Worm (Caenorhabditis elegans): ENCODE results near the gene ascc-1.
A peak's percentile ranks its signal among the peaks of the same experiment; 100 is the strongest.

Gene ascc-1

ce11 chrII:55204-55603 lies 2.3 kb upstream of the ascc-1 start, which contains the start of gene tre-5:
TSS of gene tre-5 (minus strand) at chrII:55304.
- TF ChIP-seq hmbx-1 (tag; optimal IDR thresholded peaks at IDR 0.05) (no peak), ceh-36 (tag; optimal IDR thresholded peaks at IDR 0.05) (no peak), hmg-4 (GFP tag; optimal IDR thresholded peaks at IDR 0.05) (no peak)

- TF ChIP-seq F13C5.2 (tag; optimal IDR thresholded peaks at IDR 0.05) = no peak
- no peak for TF ChIP-seq ceh-36 (tag; optimal IDR thresholded peaks at IDR 0.05)
These were observed 403 bp downstream of the ascc-1 start for ce11 chrII:57873-58272.

- TF ChIP-seq pes-1 (GFP tag; IDR thresholded peaks at IDR 0.05) (no peak), ceh-13 (GFP tag; optimal IDR thresholded peaks at IDR 0.05) (no peak), hnd-1 (tag; optimal IDR thresholded peaks at IDR 0.05) (no peak), scrt-1 (GFP tag; IDR thresholded peaks at IDR 0.05) (no peak), aly-1 (tag; optimal IDR thresholded peaks at IDR 0.05) (no peak), B0310.2 (tag; optimal IDR thresholded peaks at IDR 0.05) (no peak), flt-1 (GFP tag; IDR thresholded peaks at IDR 0.05) (no peak), sea-1 (GFP tag; conservative IDR thresholded peaks at IDR 0.05) (no peak), hmbx-1 (tag; optimal IDR thresholded peaks at IDR 0.05) (no peak), tra-4 (tag; optimal IDR thresholded peaks at IDR 0.05) (no peak), tbx-37 (GFP tag; conservative IDR thresholded peaks at IDR 0.05) (no peak), F13C5.2 (tag; optimal IDR thresholded peaks at IDR 0.05) (no peak), ets-7 (tag; optimal IDR thresholded peaks at IDR 0.05) (no peak), ama-1 (optimal IDR thresholded peaks at IDR 0.05) (no peak), ceh-36 (tag; optimal IDR thresholded peaks at IDR 0.05) (no peak), tbx-11 (GFP tag; IDR thresholded peaks at IDR 0.05) (no peak), hmg-4 (GFP tag; optimal IDR thresholded peaks at IDR 0.05) (no peak)
These were observed 2.6 kb downstream of the ascc-1 start for ce11 chrII:60049-60448.

DNA sequence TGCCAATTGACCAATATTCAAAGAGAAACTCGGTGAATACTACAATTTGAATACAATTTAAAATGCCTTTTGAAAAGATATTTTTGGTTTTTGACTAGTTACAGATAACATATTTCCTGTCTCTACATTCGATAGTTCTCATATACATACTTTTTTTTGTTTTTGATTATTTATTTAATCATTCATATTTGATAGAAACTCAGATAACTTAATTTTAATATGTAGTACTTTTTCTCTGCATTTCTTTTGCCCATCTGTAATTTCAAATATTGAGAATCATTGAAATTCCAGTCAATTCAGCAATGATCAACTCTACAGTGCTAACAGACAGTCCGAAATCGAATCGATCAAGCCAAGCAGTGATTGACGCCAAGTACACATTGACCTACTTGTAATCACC lies 3.5 kb downstream of the ascc-1 start, which contains the start of gene C23H3.2:
Gene C23H3.2, plus strand, starts transcription at position 301 of the 400 bp plus-strand sequence.
- TF ChIP-seq flt-1 (GFP tag; IDR thresholded peaks at IDR 0.05) (no peak), ceh-13 (GFP tag; optimal IDR thresholded peaks at IDR 0.05) (no peak), ceh-36 (tag; optimal IDR thresholded peaks at IDR 0.05) (no peak), aly-1 (tag; optimal IDR thresholded peaks at IDR 0.05) (no peak), scrt-1 (GFP tag; IDR thresholded peaks at IDR 0.05) (no peak), sea-1 (GFP tag; conservative IDR thresholded peaks at IDR 0.05) (no peak)

ce11 chrII:65484-65883 lies 8.0 kb downstream of the ascc-1 start:
- TF ChIP-seq tbx-11 (GFP tag; IDR thresholded peaks at IDR 0.05) (no peak), ceh-36 (tag; optimal IDR thresholded peaks at IDR 0.05) (no peak), F13C5.2 (tag; optimal IDR thresholded peaks at IDR 0.05) (no peak), flt-1 (GFP tag; IDR thresholded peaks at IDR 0.05) (no peak), hmg-4 (GFP tag; optimal IDR thresholded peaks at IDR 0.05) (no peak), ama-1 (optimal IDR thresholded peaks at IDR 0.05) (no peak), tra-4 (tag; optimal IDR thresholded peaks at IDR 0.05) (no peak), hmbx-1 (tag; optimal IDR thresholded peaks at IDR 0.05) (no peak), pes-1 (GFP tag; IDR thresholded peaks at IDR 0.05) (no peak), B0310.2 (tag; optimal IDR thresholded peaks at IDR 0.05) (no peak), scrt-1 (GFP tag; IDR thresholded peaks at IDR 0.05) (no peak), ets-7 (tag; optimal IDR thresholded peaks at IDR 0.05) (no peak), aly-1 (tag; optimal IDR thresholded peaks at IDR 0.05) (no peak), sea-1 (GFP tag; conservative IDR thresholded peaks at IDR 0.05) (no peak), ceh-13 (GFP tag; optimal IDR thresholded peaks at IDR 0.05) (no peak), tbx-37 (GFP tag; conservative IDR thresholded peaks at IDR 0.05) (no peak), hnd-1 (tag; optimal IDR thresholded peaks at IDR 0.05) (no peak)

ce11 chrII:66322-66721 lies 8.9 kb downstream of the ascc-1 start:
- no peak for TF ChIP-seq sea-1 (GFP tag; conservative IDR thresholded peaks at IDR 0.05)
- TF ChIP-seq tra-4 (tag; optimal IDR thresholded peaks at IDR 0.05) = no peak
- TF ChIP-seq pes-1 (GFP tag; IDR thresholded peaks at IDR 0.05) = 0 out of 2 replicates have a peak, but pooled peaks have one; percentile 6
- TF ChIP-seq B0310.2 (tag; optimal IDR thresholded peaks at IDR 0.05) = peak; percentile 12
- TF ChIP-seq hmg-4 (GFP tag; optimal IDR thresholded peaks at IDR 0.05) = peak; percentile 68
- TF ChIP-seq flt-1 (GFP tag; IDR thresholded peaks at IDR 0.05) = no peak
- TF ChIP-seq ceh-36 (tag; optimal IDR thresholded peaks at IDR 0.05) = no peak
- TF ChIP-seq ama-1 (optimal IDR thresholded peaks at IDR 0.05) = no peak
- no peak for TF ChIP-seq ceh-13 (GFP tag; optimal IDR thresholded peaks at IDR 0.05)
- peak; percentile 39 for TF ChIP-seq aly-1 (tag; optimal IDR thresholded peaks at IDR 0.05)
- TF ChIP-seq F13C5.2 (tag; optimal IDR thresholded peaks at IDR 0.05) = peak; percentile 53
- TF ChIP-seq scrt-1 (GFP tag; IDR thresholded peaks at IDR 0.05) = no peak
- TF ChIP-seq ets-7 (tag; optimal IDR thresholded peaks at IDR 0.05) = peak; percentile 34
- no peak for TF ChIP-seq hmbx-1 (tag; optimal IDR thresholded peaks at IDR 0.05)
- no peak for TF ChIP-seq tbx-37 (GFP tag; conservative IDR thresholded peaks at IDR 0.05)
- TF ChIP-seq tbx-11 (GFP tag; IDR thresholded peaks at IDR 0.05) = no peak
- no peak for TF ChIP-seq hnd-1 (tag; optimal IDR thresholded peaks at IDR 0.05)

- TF ChIP-seq tbx-37 (GFP tag; conservative IDR thresholded peaks at IDR 0.05) (no peak), ceh-13 (GFP tag; optimal IDR thresholded peaks at IDR 0.05) (no peak), F13C5.2 (tag; optimal IDR thresholded peaks at IDR 0.05) (no peak), flt-1 (GFP tag; IDR thresholded peaks at IDR 0.05) (no peak), pes-1 (GFP tag; IDR thresholded peaks at IDR 0.05) (no peak), B0310.2 (tag; optimal IDR thresholded peaks at IDR 0.05) (no peak), hmbx-1 (tag; optimal IDR thresholded peaks at IDR 0.05) (no peak)
These were observed 10.2 kb downstream of the ascc-1 start for ce11 chrII:67663-68062.

DNA sequence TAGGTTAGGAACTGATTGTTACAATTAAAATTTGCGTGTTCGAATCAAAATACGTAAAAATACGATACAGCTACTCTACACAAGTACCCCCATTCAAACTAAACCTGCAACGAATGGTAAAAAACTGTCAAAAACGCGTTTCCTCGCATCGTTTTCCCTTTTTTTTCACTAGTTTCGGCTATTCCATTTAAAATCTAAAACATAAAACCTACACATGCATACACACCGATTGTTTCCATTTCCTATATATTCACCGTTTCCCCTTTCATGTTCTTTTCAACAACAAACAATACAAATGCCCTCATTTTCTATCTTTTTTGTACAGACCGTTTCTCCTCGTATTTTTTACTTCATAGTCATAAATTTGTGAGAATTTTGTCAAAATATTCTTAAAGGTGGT lies 11.3 kb downstream of the ascc-1 start:
- TF ChIP-seq B0310.2 (tag; optimal IDR thresholded peaks at IDR 0.05) (no peak), sea-1 (GFP tag; conservative IDR thresholded peaks at IDR 0.05) (no peak), tbx-11 (GFP tag; IDR thresholded peaks at IDR 0.05) (no peak), F13C5.2 (tag; optimal IDR thresholded peaks at IDR 0.05) (no peak), ceh-36 (tag; optimal IDR thresholded peaks at IDR 0.05) (no peak), flt-1 (GFP tag; IDR thresholded peaks at IDR 0.05) (no peak), ama-1 (optimal IDR thresholded peaks at IDR 0.05) (no peak), tbx-37 (GFP tag; conservative IDR thresholded peaks at IDR 0.05) (no peak), pes-1 (GFP tag; IDR thresholded peaks at IDR 0.05) (no peak)

Data from whole organism, early embryonic.